Worm (Caenorhabditis elegans): ENCODE data around the gene F49E12.8.

The F49E12.8 gene

ce11 chrII:8384344-8384743 is 9.8 kb downstream of the F49E12.8 start:
- TF ChIP-seq ces-1 (GFP tag; optimal IDR thresholded peaks at IDR 0.05) (no peak), unc-130 (GFP tag; optimal IDR thresholded peaks at IDR 0.05) (no peak), ceh-32 (tag; optimal IDR thresholded peaks at IDR 0.05; ENCODE audit: poor library complexity) (no peak), set-16 (GFP tag; IDR thresholded peaks at IDR 0.05) (no peak), hlh-30 (tag; optimal IDR thresholded peaks at IDR 0.05; ENCODE audit: insufficient read depth) (peak; percentile 34), lin-38 (GFP tag; IDR thresholded peaks at IDR 0.05) (no peak), daf-16 (GFP tag; optimal IDR thresholded peaks at IDR 0.05) (no peak), daf-16 (tag; optimal IDR thresholded peaks at IDR 0.05) (peak; percentile 36), jun-1 (tag; optimal IDR thresholded peaks at IDR 0.05) (no peak), ceh-82 (tag; optimal IDR thresholded peaks at IDR 0.05) (no peak), Y5F2A.4 (GFP tag; optimal IDR thresholded peaks at IDR 0.05) (no peak), rbr-2 (tag; optimal IDR thresholded peaks at IDR 0.05) (no peak), zfp-2 (tag; optimal IDR thresholded peaks at IDR 0.05) (no peak), nhr-25 (tag; optimal IDR thresholded peaks at IDR 0.05; ENCODE audit: borderline replicate concordance, insufficient read depth) (no peak), php-3 (GFP tag; IDR thresholded peaks at IDR 0.05) (no peak), snpc-1.2 (GFP tag; IDR thresholded peaks at IDR 0.05) (no peak), pqm-1 (tag; optimal IDR thresholded peaks at IDR 0.05) (peak; percentile 81), mdl-1 (tag; optimal IDR thresholded peaks at IDR 0.05) (peak in 1 of 2 experiments; percentile 19), duxl-1 (tag; optimal IDR thresholded peaks at IDR 0.05; ENCODE audit: poor library complexity) (no peak), Y75B8A.6 (GFP tag; IDR thresholded peaks at IDR 0.05) (no peak), lir-3 (tag; optimal IDR thresholded peaks at IDR 0.05) (no peak), Y105C5A.15 (GFP tag; IDR thresholded peaks at IDR 0.05) (no peak), arid-1 (GFP tag; conservative IDR thresholded peaks at IDR 0.05) (no peak), nhr-10 (tag; optimal IDR thresholded peaks at IDR 0.05) (no peak), tra-1 (GFP tag; IDR thresholded peaks at IDR 0.05) (peak; percentile 25; the same call in 1 of the 2 replicates), ztf-11 (tag; optimal IDR thresholded peaks at IDR 0.05) (no peak), R02D3.7 (tag; optimal IDR thresholded peaks at IDR 0.05) (no peak), nhr-48 (tag; optimal IDR thresholded peaks at IDR 0.05) (peak; percentile 37), D1046.2 (GFP tag; IDR thresholded peaks at IDR 0.05) (no peak), gei-8 (GFP tag; optimal IDR thresholded peaks at IDR 0.05) (no peak), madf-5 (GFP tag; IDR thresholded peaks at IDR 0.05) (no peak), nhr-102 (tag; optimal IDR thresholded peaks at IDR 0.05) (peak; percentile 43), spr-3 (GFP tag; optimal IDR thresholded peaks at IDR 0.05) (no peak), nhr-237 (tag; optimal IDR thresholded peaks at IDR 0.05) (no peak), unc-39 (tag; optimal IDR thresholded peaks at IDR 0.05) (no peak), mxl-3 (GFP tag; optimal IDR thresholded peaks at IDR 0.05) (peak; percentile 2), aly-2 (tag; optimal IDR thresholded peaks at IDR 0.05) (no peak), saeg-2 (GFP tag; IDR thresholded peaks at IDR 0.05) (no peak), F26F4.8 (GFP tag; conservative IDR thresholded peaks at IDR 0.05) (no peak), ZK337.2 (GFP tag; IDR thresholded peaks at IDR 0.05) (no peak), egl-43 (GFP tag; IDR thresholded peaks at IDR 0.05) (no peak), dpl-1 (GFP tag; optimal IDR thresholded peaks at IDR 0.05) (no peak), lin-13 (GFP tag; optimal IDR thresholded peaks at IDR 0.05) (no peak), hmg-1.1 (GFP tag; IDR thresholded peaks at IDR 0.05) (no peak), ceh-28 (tag; optimal IDR thresholded peaks at IDR 0.05) (no peak), mxl-2 (GFP tag; conservative IDR thresholded peaks at IDR 0.05) (no peak), lin-15B (tag; optimal IDR thresholded peaks at IDR 0.05) (no peak), dve-1 (tag; optimal IDR thresholded peaks at IDR 0.05; ENCODE audit: insufficient read depth) (peak; percentile 66), mdt-29 (GFP tag; IDR thresholded peaks at IDR 0.05) (no peak), attf-4 (tag; optimal IDR thresholded peaks at IDR 0.05) (no peak), aha-1 (tag) (peak; percentile 72), nhr-111 (GFP tag; optimal IDR thresholded peaks at IDR 0.05) (no peak)
